Fruit fly (Drosophila melanogaster) whole organism, embryonic: ENCODE measurements around the gene Rrp46.

Source experiments
- Asciz ChIP-seq: fragments of 200-800 bp; sonication (Bioruptor generic); optimal IDR thresholded peaks from 2 replicates; lab custom pipeline; 2017; ENCODE audit warnings: missing biosample characterization, mild to moderate bottlenecking, missing genetic modification characterization, missing genetic modification reagents
- BEAF-32 ChIP-seq: fragments of 200-800 bp; sonication (Bioruptor generic); optimal IDR thresholded peaks from 3 replicates; lab custom pipeline; 2017; ENCODE audit warnings: missing biosample characterization, missing genetic modification characterization, mild to moderate bottlenecking, moderate library complexity, missing genetic modification reagents
- CG10267 ChIP-seq: fragments of 200-800 bp; sonication (Bioruptor generic); optimal IDR thresholded peaks from 2 replicates; lab custom pipeline; 2018; ENCODE audit warnings: missing biosample characterization, mild to moderate bottlenecking, missing genetic modification characterization, moderate library complexity
- CG11560 ChIP-seq: fragments of 200-800 bp; sonication (Bioruptor generic); IDR thresholded peaks from 3 replicates; pipeline ENCODE4 v1.3.6; 2022; ENCODE audit warnings: missing biosample characterization, missing genetic modification characterization
- CG13296 ChIP-seq: fragments of 200-800 bp; sonication (Bioruptor generic); optimal IDR thresholded peaks from 3 replicates; lab custom pipeline; 2018; ENCODE audit warnings: missing biosample characterization, mild to moderate bottlenecking, missing genetic modification characterization
- CG14667 ChIP-seq: fragments of 200-800 bp; sonication (Bioruptor generic); IDR thresholded peaks from 2 replicates; pipeline ENCODE4 v1.3.6; 2022; ENCODE audit warnings: missing biosample characterization, missing genetic modification characterization
- CG15479 ChIP-seq: fragments of 200-800 bp; sonication (Bioruptor generic); optimal IDR thresholded peaks from 3 replicates; lab custom pipeline; 2019; ENCODE audit warnings: missing biosample characterization, mild to moderate bottlenecking, missing genetic modification characterization, moderate library complexity
- CG1792 ChIP-seq: fragments of 200-800 bp; sonication (Bioruptor generic); optimal IDR thresholded peaks from 2 replicates; lab custom pipeline; 2016; ENCODE audit warnings: missing biosample characterization, missing genetic modification characterization
- CG3838 ChIP-seq: fragments of 200-800 bp; sonication (Bioruptor generic); optimal IDR thresholded peaks from 3 replicates; lab custom pipeline; 2016; ENCODE audit warnings: missing biosample characterization, missing genetic modification characterization
- CG5953 ChIP-seq: fragments of 200-800 bp; sonication (Bioruptor generic); IDR thresholded peaks from 2 replicates; pipeline ENCODE4 v1.3.6; 2022; ENCODE audit warnings: missing biosample characterization, missing genetic modification characterization
- CG6272 ChIP-seq: fragments of 200-800 bp; sonication (Bioruptor generic); IDR thresholded peaks from 2 replicates; pipeline ENCODE4 v1.3.6; 2022; ENCODE audit warnings: missing biosample characterization, missing genetic modification characterization
- CG6654 ChIP-seq: fragments of 200-800 bp; sonication (Bioruptor generic); optimal IDR thresholded peaks from 2 replicates; lab custom pipeline; 2017; ENCODE audit warnings: missing biosample characterization, mild to moderate bottlenecking, missing genetic modification characterization
- CG7372 ChIP-seq: fragments of 200-800 bp; sonication (Bioruptor generic); IDR thresholded peaks from 2 replicates; pipeline ENCODE4 v1.3.6; 2022; ENCODE audit warnings: missing biosample characterization, missing genetic modification characterization
- CG7556 ChIP-seq: fragments of 200-800 bp; sonication (Bioruptor generic); optimal IDR thresholded peaks from 2 replicates; lab custom pipeline; 2017; ENCODE audit warnings: missing biosample characterization, mild to moderate bottlenecking, missing genetic modification characterization
- CG7745 ChIP-seq: fragments of 200-800 bp; sonication (Bioruptor generic); optimal IDR thresholded peaks from 2 replicates; lab custom pipeline; 2018; ENCODE audit warnings: missing biosample characterization, mild to moderate bottlenecking, missing genetic modification characterization, moderate library complexity
- CG8944 ChIP-seq: fragments of 200-800 bp; sonication (Bioruptor generic); optimal IDR thresholded peaks from 3 replicates; lab custom pipeline; 2016; ENCODE audit warnings: missing biosample characterization, missing genetic modification characterization
- CG9817 ChIP-seq: fragments of 200-800 bp; sonication (Bioruptor generic); optimal IDR thresholded peaks from 2 replicates; lab custom pipeline; 2018; ENCODE audit warnings: missing biosample characterization, mild to moderate bottlenecking, missing genetic modification characterization, moderate library complexity
- CrebB ChIP-seq: fragments of 200-800 bp; sonication (Bioruptor generic); optimal IDR thresholded peaks from 3 replicates; lab custom pipeline; 2018; ENCODE audit warnings: missing biosample characterization, mild to moderate bottlenecking, missing genetic modification characterization
- Deaf1 ChIP-seq: fragments of 200-800 bp; optimal IDR thresholded peaks from 3 replicates; lab custom pipeline; 2019; ENCODE audit warnings: missing biosample characterization, mild to moderate bottlenecking, missing genetic modification characterization, moderate library complexity
- Fer2 ChIP-seq: fragments of 200-800 bp; sonication (Bioruptor generic); optimal IDR thresholded peaks from 2 replicates; lab custom pipeline; 2018; ENCODE audit warnings: missing biosample characterization, mild to moderate bottlenecking, missing genetic modification characterization, moderate library complexity
- Fer3 ChIP-seq: fragments of 200-800 bp; sonication (Bioruptor generic); optimal IDR thresholded peaks from 2 replicates; lab custom pipeline; 2018; ENCODE audit warnings: missing biosample characterization, mild to moderate bottlenecking, missing genetic modification characterization, moderate library complexity
- Hr51 ChIP-seq, 2 experiments: fragments of 200-800 bp; sonication (Bioruptor generic); optimal IDR thresholded peaks; 2 replicates in 1 of 2; 3 replicates in 1 of 2; lab custom pipeline; 2016 to 2018; ENCODE audit warnings: missing biosample characterization in 2 of 2, missing genetic modification characterization in 2 of 2, mild to moderate bottlenecking in 1 of 2, moderate library complexity in 1 of 2
- Max ChIP-seq: fragments of 200-800 bp; sonication (Bioruptor generic); optimal IDR thresholded peaks from 2 replicates; lab custom pipeline; 2016; ENCODE audit warnings: missing biosample characterization, mild to moderate bottlenecking, missing genetic modification characterization
- Myb ChIP-seq: fragments of 200-800 bp; sonication (Bioruptor generic); optimal IDR thresholded peaks from 2 replicates; lab custom pipeline; 2016; ENCODE audit warnings: missing biosample characterization, missing genetic modification characterization
- Nf-YA ChIP-seq: fragments of 200-800 bp; sonication (Bioruptor generic); IDR thresholded peaks from 2 replicates; pipeline ENCODE4 v1.3.6; 2022; ENCODE audit warnings: missing biosample characterization, missing genetic modification characterization
- Oli ChIP-seq: fragments of 200-800 bp; sonication (Bioruptor generic); optimal IDR thresholded peaks from 2 replicates; lab custom pipeline; 2018; ENCODE audit warnings: missing biosample characterization, mild to moderate bottlenecking, missing genetic modification characterization, moderate library complexity
- Trl ChIP-seq, 3 experiments: fragments of >200 bp in 2 of 3; fragments of 200-800 bp in 1 of 3; sonication (Bioruptor generic) in 1 of 3; optimal IDR thresholded peaks; 2 replicates in 1 of 3; 3 replicates in 2 of 3; lab custom pipeline; 2016 to 2017; ENCODE audit warnings: missing biosample characterization in 1 of 3, missing genetic modification characterization in 1 of 3
- Usf ChIP-seq: fragments of 200-800 bp; sonication (Bioruptor generic); optimal IDR thresholded peaks from 2 replicates; lab custom pipeline; 2017; ENCODE audit warnings: missing genotype, missing biosample characterization, missing genetic modification characterization
- amos ChIP-seq: fragments of 200-800 bp; sonication (Bioruptor generic); IDR thresholded peaks from 2 replicates; pipeline ENCODE4 v1.3.6; 2022; ENCODE audit warnings: missing biosample characterization, missing genetic modification characterization; ENCODE audit not compliant: partially characterized antibody
- cad ChIP-seq: fragments of >200 bp; optimal IDR thresholded peaks from 2 replicates; lab custom pipeline; 2017; ENCODE audit warnings: missing biosample characterization, missing genetic modification characterization
- croc ChIP-seq: fragments of 200-800 bp; sonication (Bioruptor generic); conservative IDR thresholded peaks from 3 replicates; pipeline ENCODE4 v1.3.6; 2022; ENCODE audit warnings: missing biosample characterization, missing genetic modification characterization
- crp ChIP-seq, 2 experiments: fragments of 200-800 bp; sonication (Bioruptor generic); optimal IDR thresholded peaks; 2 replicates in 1 of 2; 3 replicates in 1 of 2; lab custom pipeline; 2017; ENCODE audit warnings: missing biosample characterization in 2 of 2, missing genetic modification characterization in 2 of 2, mild to moderate bottlenecking in 1 of 2, moderate library complexity in 1 of 2
- en ChIP-seq: fragments of 200-800 bp; sonication (Bioruptor generic); optimal IDR thresholded peaks from 2 replicates; lab custom pipeline; 2016; ENCODE audit warnings: missing biosample characterization, missing genetic modification characterization
- ftz-f1 ChIP-seq: fragments of 200-800 bp; sonication (Bioruptor generic); optimal IDR thresholded peaks from 2 replicates; lab custom pipeline; 2016; ENCODE audit warnings: missing biosample characterization, missing genetic modification characterization
- ham ChIP-seq: fragments of 200-800 bp; sonication (Bioruptor generic); IDR thresholded peaks from 2 replicates; pipeline ENCODE4 v1.3.6; 2022; ENCODE audit warnings: missing biosample characterization, missing genetic modification characterization
- her ChIP-seq: fragments of 200-800 bp; sonication (Bioruptor generic); optimal IDR thresholded peaks from 2 replicates; lab custom pipeline; 2016; ENCODE audit warnings: missing biosample characterization, missing genetic modification characterization
- lola ChIP-seq, 3 experiments: fragments of >200 bp in 2 of 3; fragments of 200-800 bp in 1 of 3; sonication (Bioruptor generic) in 1 of 3; optimal IDR thresholded peaks; 2 replicates each; lab custom pipeline; 2017 to 2019; ENCODE audit warnings: missing biosample characterization in 3 of 3, missing genetic modification characterization in 3 of 3, mild to moderate bottlenecking in 1 of 3, moderate library complexity in 1 of 3
- mam ChIP-seq: fragments of 200-800 bp; sonication (Bioruptor generic); optimal IDR thresholded peaks from 3 replicates; lab custom pipeline; 2016; ENCODE audit warnings: missing biosample characterization, missing genetic modification characterization
- odd ChIP-seq: fragments of 200-800 bp; sonication (Bioruptor generic); optimal IDR thresholded peaks from 2 replicates; lab custom pipeline; 2017; ENCODE audit warnings: missing biosample characterization, mild to moderate bottlenecking, missing genetic modification characterization
- rib ChIP-seq: fragments of 200-800 bp; sonication (Bioruptor generic); IDR thresholded peaks from 2 replicates; pipeline ENCODE4 v1.3.6; 2022; ENCODE audit warnings: missing biosample characterization, missing genetic modification characterization
- row ChIP-seq: fragments of 200-800 bp; sonication (Bioruptor generic); IDR thresholded peaks from 3 replicates; pipeline ENCODE4 v1.3.6; 2022; ENCODE audit warnings: missing biosample characterization, missing genetic modification characterization
- shn ChIP-seq: fragments of 200-800 bp; sonication (Bioruptor generic); optimal IDR thresholded peaks from 3 replicates; lab custom pipeline; 2016; ENCODE audit warnings: missing biosample characterization, missing genetic modification characterization
- sima ChIP-seq: fragments of 200-800 bp; sonication (Bioruptor generic); optimal IDR thresholded peaks from 2 replicates; lab custom pipeline; 2016; ENCODE audit warnings: missing biosample characterization, missing genetic modification characterization
- tgo ChIP-seq: fragments of 200-800 bp; sonication (Bioruptor generic); IDR thresholded peaks from 3 replicates; pipeline ENCODE4 v1.3.6; 2022; ENCODE audit warnings: missing biosample characterization, missing genetic modification characterization
- tin ChIP-seq: fragments of 200-800 bp; sonication (Bioruptor generic); optimal IDR thresholded peaks from 3 replicates; lab custom pipeline; 2016; ENCODE audit warnings: missing biosample characterization, missing genetic modification characterization
- twi ChIP-seq: fragments of 200-800 bp; optimal IDR thresholded peaks from 2 replicates; lab custom pipeline; 2019; ENCODE audit warnings: missing biosample characterization, mild to moderate bottlenecking, missing genetic modification characterization, moderate library complexity
- yki ChIP-seq: fragments of >200 bp; optimal IDR thresholded peaks from 3 replicates; lab custom pipeline; 2018
- zfh2 ChIP-seq: fragments of 200-800 bp; sonication (Bioruptor generic); optimal IDR thresholded peaks from 2 replicates; lab custom pipeline; 2016; ENCODE audit warnings: missing biosample characterization, missing genetic modification characterization

Rrp46 gene

dm6 chr3R:10388128-10389026 lies 24.7 kb upstream of the Rrp46 start, which contains the start of gene cwo (continued):
- no peak for TF ChIP-seq CG11560 (tag; lab: Robert Waterston, UW)
- no peak for TF ChIP-seq CG14667 (GFP tag; lab: Robert Waterston, UW)
- no peak for TF ChIP-seq amos (GFP tag; lab: Robert Waterston, UW)
- peak; percentile 65 for TF ChIP-seq Asciz (GFP tag; lab: Kevin White, UChicago)
- TF ChIP-seq ftz-f1 (GFP tag; lab: Kevin White, UChicago): peak; percentile 4
- peak; percentile 3 for TF ChIP-seq en (GFP tag; lab: Kevin White, UChicago)
- TF ChIP-seq tgo (GFP tag; lab: Robert Waterston, UW): no peak
- no peak for TF ChIP-seq croc (GFP tag; lab: Robert Waterston, UW)
- peak; percentile 55 for TF ChIP-seq Deaf1
- TF ChIP-seq CG9817 (tag; lab: Kevin White, UChicago): no peak
- no peak for TF ChIP-seq CG5953 (GFP tag; lab: Robert Waterston, UW)
- TF ChIP-seq Oli (tag; lab: Kevin White, UChicago): no peak
- no peak for TF ChIP-seq row
- TF ChIP-seq CG6272 (GFP tag; lab: Robert Waterston, UW): no peak
- TF ChIP-seq tin (GFP tag; lab: Kevin White, UChicago): no peak
- peak; percentile 38 to 52 for TF ChIP-seq Trl (optimal IDR thresholded peaks at IDR 0.05; lab: Kevin White, UChicago)
- TF ChIP-seq Trl (GFP tag; optimal IDR thresholded peaks at IDR 0.05; lab: Kevin White, UChicago): peak; percentile 8
- no peak for TF ChIP-seq Nf-YA (GFP tag; lab: Robert Waterston, UW)
- no peak for TF ChIP-seq her (GFP tag; lab: Kevin White, UChicago)
- no peak for TF ChIP-seq crp (GFP tag; optimal IDR thresholded peaks at IDR 0.05; lab: Kevin White, UChicago)
- TF ChIP-seq cad (GFP tag; lab: Kevin White, UChicago): no peak
- no peak for TF ChIP-seq CG1792
- no peak for TF ChIP-seq CG7372 (GFP tag; lab: Robert Waterston, UW)
- TF ChIP-seq Fer2 (tag; lab: Kevin White, UChicago): no peak
- TF ChIP-seq CG6654: no peak
- TF ChIP-seq twi (tag; lab: Kevin White, UChicago): no peak
- no peak for TF ChIP-seq mam
- TF ChIP-seq BEAF-32 (GFP tag; lab: Kevin White, UChicago): no peak
- no peak for TF ChIP-seq CG7556 (GFP tag; lab: Kevin White, UChicago)
- TF ChIP-seq ham (GFP tag; lab: Robert Waterston, UW): no peak
- no peak for TF ChIP-seq Usf (GFP tag; lab: Kevin White, UChicago)
- no peak for TF ChIP-seq CG8944 (GFP tag; lab: Kevin White, UChicago)
- TF ChIP-seq CG15479: peak; percentile 12
- TF ChIP-seq rib (GFP tag; lab: Robert Waterston, UW): no peak
- peak; percentile 31 for TF ChIP-seq Fer3 (tag; lab: Kevin White, UChicago)
- peak in 1 of 3 experiments; percentile 13 for TF ChIP-seq lola (GFP tag; optimal IDR thresholded peaks at IDR 0.05; lab: Kevin White, UChicago)
- no peak for TF ChIP-seq zfh2 (GFP tag; lab: Kevin White, UChicago)
- TF ChIP-seq Myb (GFP tag; lab: Kevin White, UChicago): peak; percentile 10
- peak; percentile 24 for TF ChIP-seq CrebB (tag; lab: Kevin White, UChicago)
- no peak for TF ChIP-seq shn (GFP tag; lab: Kevin White, UChicago)
- peak; percentile 2 for TF ChIP-seq CG7745 (tag; lab: Kevin White, UChicago)
- no peak for TF ChIP-seq Max (GFP tag; lab: Kevin White, UChicago)
- TF ChIP-seq CG10267 (tag; lab: Kevin White, UChicago): no peak
- TF ChIP-seq CG13296 (GFP tag; lab: Kevin White, UChicago): peak; percentile 31
- no peak for TF ChIP-seq yki (lab: Kevin White, UChicago)
- no peak for TF ChIP-seq Hr51 (GFP tag; optimal IDR thresholded peaks at IDR 0.05; lab: Kevin White, UChicago)
- no peak for TF ChIP-seq CG3838 (GFP tag; lab: Kevin White, UChicago)
- TF ChIP-seq sima (GFP tag; lab: Kevin White, UChicago): no peak
- TF ChIP-seq odd: peak; percentile 35
